Worm (Caenorhabditis elegans): ENCODE measurements around the gene Y37A1B.7.

Gene Y37A1B.7

ce11 chrIV:14032620-14033501 lies 10.7 kb downstream of the Y37A1B.7 start (continued):
- TF ChIP-seq lin-11 (tag; optimal IDR thresholded peaks at IDR 0.05) (peak; percentile 42), unc-39 (tag; optimal IDR thresholded peaks at IDR 0.05) (peak; percentile 72), sma-3 (GFP tag; optimal IDR thresholded peaks at IDR 0.05) (peak; percentile 11), nhr-77 (tag; optimal IDR thresholded peaks at IDR 0.05) (no peak), sma-9 (GFP tag; optimal IDR thresholded peaks at IDR 0.05) (peak; percentile 48), sma-9 (tag; optimal IDR thresholded peaks at IDR 0.05) (no peak), gmeb-1 (tag; optimal IDR thresholded peaks at IDR 0.05) (peak; percentile 66)

- no peak for TF ChIP-seq ceh-82 (tag; optimal IDR thresholded peaks at IDR 0.05)
- TF ChIP-seq mdl-1 (tag; optimal IDR thresholded peaks at IDR 0.05), result no peak
- no peak for TF ChIP-seq gmeb-1 (tag; optimal IDR thresholded peaks at IDR 0.05)
- no peak for TF ChIP-seq Y55F3AM.14 (GFP tag; optimal IDR thresholded peaks at IDR 0.05)
- no peak for TF ChIP-seq nhr-12 (tag; optimal IDR thresholded peaks at IDR 0.05)
- TF ChIP-seq sma-3 (GFP tag; optimal IDR thresholded peaks at IDR 0.05), result no peak
- TF ChIP-seq ZK546.5 (tag; optimal IDR thresholded peaks at IDR 0.05), result no peak
- no peak for TF ChIP-seq elt-1 (tag; optimal IDR thresholded peaks at IDR 0.05)
- no peak for TF ChIP-seq ztf-11 (tag; optimal IDR thresholded peaks at IDR 0.05)
- TF ChIP-seq fos-1 (tag; optimal IDR thresholded peaks at IDR 0.05), result no peak
Observed at ce11 chrIV:14019883-14020282, 23.7 kb downstream of the Y37A1B.7 start, which contains the start of the genes irld-56 and irld-55. Gene irld-56, minus strand, starts transcription at chrIV:14019983. Gene irld-55, plus strand, starts transcription at chrIV:14020198.

ce11 chrIV:14015844-14016243 lies 27.7 kb downstream of the Y37A1B.7 start, which contains the start of gene srw-63:
Gene srw-63, minus strand, starts transcription at chrIV:14015944.
- TF ChIP-seq sma-3 (GFP tag; optimal IDR thresholded peaks at IDR 0.05), result no peak
- TF ChIP-seq ZK546.5 (tag; optimal IDR thresholded peaks at IDR 0.05), result no peak
- TF ChIP-seq egl-27 (tag; optimal IDR thresholded peaks at IDR 0.05), result no peak
- TF ChIP-seq sem-4 (tag; optimal IDR thresholded peaks at IDR 0.05), result no peak
- no peak for TF ChIP-seq ztf-11 (tag; optimal IDR thresholded peaks at IDR 0.05)
- no peak for TF ChIP-seq mbf-1 (tag; optimal IDR thresholded peaks at IDR 0.05)
- no peak for TF ChIP-seq peb-1 (tag; optimal IDR thresholded peaks at IDR 0.05)
- TF ChIP-seq nhr-11 (tag; optimal IDR thresholded peaks at IDR 0.05), result no peak
- no peak for TF ChIP-seq dmd-4 (tag; optimal IDR thresholded peaks at IDR 0.05)
- no peak for TF ChIP-seq zag-1 (tag; optimal IDR thresholded peaks at IDR 0.05)

ce11 chrIV:14013692-14014091 lies 29.9 kb downstream of the Y37A1B.7 start:
- TF ChIP-seq nhr-129 (tag; optimal IDR thresholded peaks at IDR 0.05) (peak; percentile 80), sma-9 (GFP tag; optimal IDR thresholded peaks at IDR 0.05) (no peak), sma-9 (tag; optimal IDR thresholded peaks at IDR 0.05) (no peak), nhr-10 (tag; optimal IDR thresholded peaks at IDR 0.05) (no peak), crh-2 (tag; optimal IDR thresholded peaks at IDR 0.05) (peak; percentile 17), nhr-21 (tag; optimal IDR thresholded peaks at IDR 0.05) (peak; percentile 41), skn-1 (tag; optimal IDR thresholded peaks at IDR 0.05) (no peak), snpc-4 (tag; optimal IDR thresholded peaks at IDR 0.05) (peak; percentile 97), gmeb-1 (tag; optimal IDR thresholded peaks at IDR 0.05) (peak; percentile 43), C34F6.9 (tag; optimal IDR thresholded peaks at IDR 0.05) (peak; percentile 36), ztf-11 (tag; optimal IDR thresholded peaks at IDR 0.05) (no peak), unc-55 (GFP tag; optimal IDR thresholded peaks at IDR 0.05) (peak; percentile 52), sem-4 (tag; optimal IDR thresholded peaks at IDR 0.05) (no peak), lin-39 (tag; optimal IDR thresholded peaks at IDR 0.05) (no peak), nhr-25 (tag; optimal IDR thresholded peaks at IDR 0.05) (peak; percentile 7), zag-1 (tag; optimal IDR thresholded peaks at IDR 0.05) (no peak), peb-1 (tag; optimal IDR thresholded peaks at IDR 0.05) (no peak), F13H6.1 (tag; optimal IDR thresholded peaks at IDR 0.05) (peak; percentile 38), elt-3 (tag; optimal IDR thresholded peaks at IDR 0.05) (no peak), lin-11 (tag; optimal IDR thresholded peaks at IDR 0.05) (peak; percentile 23), ceh-82 (tag; optimal IDR thresholded peaks at IDR 0.05) (no peak), sma-3 (GFP tag; optimal IDR thresholded peaks at IDR 0.05) (no peak), elt-1 (tag; optimal IDR thresholded peaks at IDR 0.05) (no peak), ztf-1 (GFP tag; conservative IDR thresholded peaks at IDR 0.05) (no peak), lin-13 (GFP tag; optimal IDR thresholded peaks at IDR 0.05) (peak; percentile 14)

All from whole organism, L2 larva.